Worm (Caenorhabditis elegans) whole organism, L4/young adult: Measurements from ENCODE around the gene srw-67.

Experiments
- W03F9.2 ChIP-seq: fragments of 150-350 bp; optimal IDR thresholded peaks from 2 replicates; lab custom pipeline; 2014; ENCODE audit warnings: missing biosample characterization, missing genetic modification characterization
- dao-5 ChIP-seq: sonication (generic microtip); optimal IDR thresholded peaks from 2 replicates; lab custom pipeline; 2016; ENCODE audit warnings: missing genotype, missing genetic modification characterization, moderate library complexity, missing compliant biosample characterization
- him-1 ChIP-seq: sonication (generic microtip); optimal IDR thresholded peaks from 2 replicates; lab custom pipeline; 2016; ENCODE audit warnings: missing genotype, missing genetic modification reagents, missing genetic modification characterization, missing compliant biosample characterization

ce11 chrV:7424336-7424735 lies 6.9 kb downstream of the srw-67 start, which contains the start of gene F18E3.10:
- TF ChIP-seq him-1, result no peak
- TF ChIP-seq W03F9.2 (tag; lab: Kevin White, UChicago), result no peak
- TF ChIP-seq dao-5 (tag; lab: Kevin White, UChicago), result no peak
